Fruit fly (Drosophila melanogaster) whole organism, prepupa: Measurements from ENCODE around the gene S6KL.

ENCODE experiments used
- CG11294 ChIP-seq: fragments of 200-800 bp; sonication (Bioruptor generic); IDR thresholded peaks from 2 replicates; pipeline ENCODE4 v1.3.6; 2022; ENCODE audit warnings: missing biosample characterization, missing genetic modification characterization
- CG16779 ChIP-seq: fragments of 200-800 bp; sonication (Bioruptor generic); optimal IDR thresholded peaks from 3 replicates; lab custom pipeline; 2017; ENCODE audit warnings: missing biosample characterization, mild to moderate bottlenecking, missing genetic modification characterization
- CG6163 ChIP-seq: fragments of 200-800 bp; sonication (Bioruptor generic); IDR thresholded peaks from 3 replicates; pipeline ENCODE4 v1.3.6; 2022; ENCODE audit warnings: missing biosample characterization, missing genetic modification characterization
- Hr39 ChIP-seq: fragments of 200-800 bp; sonication (Bioruptor generic); optimal IDR thresholded peaks from 2 replicates; lab custom pipeline; 2016; ENCODE audit warnings: missing biosample characterization, missing genetic modification characterization
- Lpt ChIP-seq: fragments of 200-800 bp; sonication (Bioruptor generic); optimal IDR thresholded peaks from 3 replicates; lab custom pipeline; 2016; ENCODE audit warnings: missing biosample characterization, missing genetic modification characterization
- Sox102F ChIP-seq: fragments of 200-800 bp; sonication (Bioruptor generic); optimal IDR thresholded peaks from 2 replicates; lab custom pipeline; 2016; ENCODE audit warnings: missing biosample characterization, mild to moderate bottlenecking, missing genetic modification characterization
- dsx ChIP-seq: fragments of 200-800 bp; optimal IDR thresholded peaks from 3 replicates; lab custom pipeline; 2019; ENCODE audit warnings: missing biosample characterization, mild to moderate bottlenecking, missing genetic modification characterization, moderate library complexity; ENCODE audit not compliant: poor library complexity, severe bottlenecking
- topi ChIP-seq: fragments of 200-800 bp; sonication (Bioruptor generic); optimal IDR thresholded peaks from 3 replicates; lab custom pipeline; 2016; ENCODE audit warnings: missing biosample characterization, missing genetic modification characterization

dm6 chrX:18813049-18813448 lies 24.8 kb downstream of the S6KL start, which contains the start of gene CG42450:
- no peak for TF ChIP-seq CG11294 (GFP tag; lab: Robert Waterston, UW)
- TF ChIP-seq Lpt (GFP tag; lab: Kevin White, UChicago), result no peak
- no peak for TF ChIP-seq Sox102F (GFP tag; lab: Kevin White, UChicago)
- no peak for TF ChIP-seq CG16779 (tag; lab: Kevin White, UChicago)
- TF ChIP-seq Hr39 (GFP tag; lab: Kevin White, UChicago), result no peak
- no peak for TF ChIP-seq CG6163 (GFP tag; lab: Robert Waterston, UW)
- no peak for TF ChIP-seq dsx (GFP tag; lab: Kevin White, UChicago)
- TF ChIP-seq topi, result no peak
